Fruit fly (Drosophila melanogaster) whole organism, adult: ENCODE data around the gene Pex10.

Source experiments
- CG11617 ChIP-seq: fragments of 200-800 bp; sonication (Bioruptor generic); optimal IDR thresholded peaks from 2 replicates; lab custom pipeline; 2017; ENCODE audit warnings: mild to moderate bottlenecking, missing biosample characterization, missing genetic modification reagents, missing genetic modification characterization
- CG12768 ChIP-seq: fragments of 200-800 bp; sonication (Bioruptor generic); optimal IDR thresholded peaks from 2 replicates; lab custom pipeline; 2017; ENCODE audit warnings: missing biosample characterization, missing genetic modification characterization, mild to moderate bottlenecking, moderate library complexity, missing genetic modification reagents
- CG14711 ChIP-seq: fragments of 200-800 bp; sonication (Bioruptor generic); optimal IDR thresholded peaks from 2 replicates; lab custom pipeline; 2018; ENCODE audit warnings: missing biosample characterization, mild to moderate bottlenecking, missing genetic modification characterization, moderate library complexity
- CG1620 ChIP-seq: fragments of 200-800 bp; sonication (Bioruptor generic); optimal IDR thresholded peaks from 2 replicates; lab custom pipeline; 2016; ENCODE audit warnings: missing biosample characterization, missing genetic modification characterization
- CG33017 ChIP-seq: fragments of 200-800 bp; sonication (Bioruptor generic); optimal IDR thresholded peaks from 2 replicates; lab custom pipeline; 2018; ENCODE audit warnings: missing biosample characterization, mild to moderate bottlenecking, missing genetic modification characterization, moderate library complexity
- CG5204 ChIP-seq: fragments of 200-800 bp; sonication (Bioruptor generic); optimal IDR thresholded peaks from 2 replicates; lab custom pipeline; 2016; ENCODE audit warnings: missing biosample characterization, missing genetic modification characterization
- CG7045 ChIP-seq: fragments of 200-800 bp; sonication (Bioruptor generic); optimal IDR thresholded peaks from 2 replicates; lab custom pipeline; 2017; ENCODE audit warnings: missing biosample characterization, mild to moderate bottlenecking, missing genetic modification characterization
- CG7101 ChIP-seq: fragments of 200-800 bp; sonication (Bioruptor generic); optimal IDR thresholded peaks from 2 replicates; lab custom pipeline; 2018; ENCODE audit warnings: missing biosample characterization, mild to moderate bottlenecking, missing genetic modification characterization, moderate library complexity
- Clk ChIP-seq: fragments of 200-800 bp; sonication (Bioruptor generic); optimal IDR thresholded peaks from 2 replicates; lab custom pipeline; 2017; ENCODE audit warnings: missing biosample characterization, missing genetic modification characterization
- Crg-1 ChIP-seq: fragments of 200-800 bp; sonication (Bioruptor generic); optimal IDR thresholded peaks from 2 replicates; lab custom pipeline; 2016; ENCODE audit warnings: missing biosample characterization, missing genetic modification characterization
- Hr96 ChIP-seq: fragments of 200-800 bp; sonication (Bioruptor generic); optimal IDR thresholded peaks from 2 replicates; lab custom pipeline; 2016; ENCODE audit warnings: missing biosample characterization, missing genetic modification characterization
- Mnt ChIP-seq: fragments of 200-800 bp; sonication (Bioruptor generic); optimal IDR thresholded peaks from 2 replicates; lab custom pipeline; 2016; ENCODE audit warnings: missing biosample characterization, mild to moderate bottlenecking, missing genetic modification characterization
- bab1 ChIP-seq: fragments of 200-800 bp; sonication (Bioruptor generic); optimal IDR thresholded peaks from 3 replicates; lab custom pipeline; 2019; ENCODE audit warnings: missing biosample characterization, mild to moderate bottlenecking, missing genetic modification characterization, moderate library complexity
- cic ChIP-seq: fragments of 200-800 bp; sonication (Bioruptor generic); optimal IDR thresholded peaks from 2 replicates; lab custom pipeline; 2017; ENCODE audit warnings: missing biosample characterization, mild to moderate bottlenecking, missing genetic modification characterization, moderate library complexity
- cnc ChIP-seq, 2 experiments: fragments of >200 bp; optimal IDR thresholded peaks; 2 replicates each; lab custom pipeline; 2017
- kay ChIP-seq: fragments of 200-800 bp; sonication (Bioruptor generic); peaks from one replicate; lab custom pipeline; 2016; ENCODE audit warnings: missing biosample characterization, missing genetic modification characterization, borderline replicate concordance
- ovo ChIP-seq: fragments of 200-800 bp; sonication (Bioruptor generic); optimal IDR thresholded peaks from 2 replicates; lab custom pipeline; 2016; ENCODE audit warnings: missing biosample characterization, missing genetic modification characterization
- pad ChIP-seq: fragments of 200-800 bp; sonication (Bioruptor generic); optimal IDR thresholded peaks from 3 replicates; lab custom pipeline; 2017; ENCODE audit warnings: missing biosample characterization, missing genetic modification characterization, mild to moderate bottlenecking, moderate library complexity, missing genetic modification reagents
- tj ChIP-seq: fragments of 200-800 bp; sonication (Bioruptor generic); optimal IDR thresholded peaks from 3 replicates; lab custom pipeline; 2017; ENCODE audit warnings: missing biosample characterization, mild to moderate bottlenecking, missing genetic modification characterization, moderate library complexity
- toe ChIP-seq: fragments of 200-800 bp; sonication (Bioruptor generic); optimal IDR thresholded peaks from 2 replicates; lab custom pipeline; 2016; ENCODE audit warnings: missing biosample characterization, missing genetic modification characterization

The Pex10 gene

dm6 chr3L:1592822-1593452, 34.9 kb downstream of the Pex10 start:
- no peak for TF ChIP-seq Clk
- peak; percentile 58 for TF ChIP-seq pad (GFP tag; lab: Kevin White, UChicago)
- TF ChIP-seq cnc (optimal IDR thresholded peaks at IDR 0.05; lab: Kevin White, UChicago) = no peak
- no peak for TF ChIP-seq toe
- no peak for TF ChIP-seq CG33017 (tag; lab: Kevin White, UChicago)
- no peak for TF ChIP-seq CG11617
- TF ChIP-seq tj (GFP tag; lab: Kevin White, UChicago) = peak; percentile 95
- TF ChIP-seq ovo = no peak
- no peak for TF ChIP-seq bab1 (GFP tag; lab: Kevin White, UChicago)
- TF ChIP-seq CG12768 = no peak

DNA sequence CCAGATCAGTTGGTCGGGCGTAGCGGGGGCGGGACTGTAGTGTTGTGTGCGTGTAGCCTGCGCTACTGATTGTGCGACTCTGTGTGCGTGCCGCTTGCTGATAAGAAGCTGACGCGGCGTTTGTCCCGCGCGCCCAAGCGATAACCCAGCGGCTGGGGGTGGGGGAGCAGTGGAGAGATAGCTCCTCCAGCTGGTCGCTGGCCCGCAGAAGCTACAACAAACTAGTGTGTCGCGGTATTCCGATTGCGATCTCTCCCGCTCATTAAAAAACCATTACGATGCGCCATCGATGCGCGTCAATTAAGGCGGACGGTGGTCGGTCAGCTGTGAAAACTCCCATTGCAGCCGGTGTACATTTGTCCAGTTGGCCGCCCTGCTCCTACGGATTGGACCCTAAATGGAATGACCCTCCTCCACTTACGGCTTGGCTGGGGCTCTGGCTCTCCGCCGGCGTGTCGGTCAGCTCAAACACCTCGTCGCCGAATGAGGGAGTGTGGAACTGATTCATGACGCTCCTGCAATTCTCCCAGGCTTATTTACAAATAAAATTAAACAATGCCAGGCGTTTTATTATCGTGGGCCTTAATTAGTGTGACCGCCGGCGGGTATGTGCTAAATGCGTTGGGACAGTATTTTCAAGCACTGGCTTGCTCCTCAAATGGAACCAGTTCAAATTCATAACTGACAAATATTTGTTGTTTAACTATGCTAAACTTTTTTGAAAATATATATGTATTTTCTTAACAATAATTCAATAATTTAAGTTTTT, 44.2 kb downstream of the Pex10 start, which contains the start of gene CG12104:
Gene CG12104 (minus strand): TSS at position 611 of the 769 bp plus-strand sequence.
- TF ChIP-seq Mnt = peak; percentile 45
- peak; percentile 80 for TF ChIP-seq tj (GFP tag; lab: Kevin White, UChicago)
- no peak for TF ChIP-seq Clk
- peak; percentile 19 for TF ChIP-seq pad (GFP tag; lab: Kevin White, UChicago)
- peak; percentile 86 for TF ChIP-seq cic
- TF ChIP-seq CG5204 (GFP tag; lab: Kevin White, UChicago) = no peak
- no peak for TF ChIP-seq CG33017 (tag; lab: Kevin White, UChicago)
- no peak for TF ChIP-seq toe
- TF ChIP-seq CG12768 = peak; percentile 20
- TF ChIP-seq ovo = peak; percentile 22
- TF ChIP-seq Hr96 (GFP tag; lab: Kevin White, UChicago) = no peak
- no peak for TF ChIP-seq kay (GFP tag; lab: Kevin White, UChicago)
- peak; percentile 10 for TF ChIP-seq CG7101 (tag; lab: Kevin White, UChicago)
- no peak for TF ChIP-seq CG1620 (GFP tag; lab: Kevin White, UChicago)
- no peak for TF ChIP-seq cnc (optimal IDR thresholded peaks at IDR 0.05; lab: Kevin White, UChicago)
- TF ChIP-seq CG14711 (tag; lab: Kevin White, UChicago) = no peak
- TF ChIP-seq CG11617 = no peak
- no peak for TF ChIP-seq Crg-1 (GFP tag; lab: Kevin White, UChicago)
- peak; percentile 51 for TF ChIP-seq bab1 (GFP tag; lab: Kevin White, UChicago)
- TF ChIP-seq CG7045 (GFP tag; lab: Kevin White, UChicago) = no peak

dm6 chr3L:1602833-1603128, 44.8 kb downstream of the Pex10 start, which contains the start of the genes CG18170 and CG33791:
TSS of gene CG18170 (plus strand) at chr3L:1602954.
TSS of gene CG33791 (plus strand) at chr3L:1602954.
- TF ChIP-seq CG33017 (tag; lab: Kevin White, UChicago) (no peak), CG14711 (tag; lab: Kevin White, UChicago) (no peak), kay (GFP tag; lab: Kevin White, UChicago) (no peak), CG5204 (GFP tag; lab: Kevin White, UChicago) (no peak), pad (GFP tag; lab: Kevin White, UChicago) (no peak), CG11617 (no peak), Clk (no peak), Crg-1 (GFP tag; lab: Kevin White, UChicago) (no peak), tj (GFP tag; lab: Kevin White, UChicago) (no peak), CG7045 (GFP tag; lab: Kevin White, UChicago) (no peak), CG7101 (tag; lab: Kevin White, UChicago) (no peak)
